Fruit fly (Drosophila melanogaster): Measurements from ENCODE around the gene CG17778.

- no peak for TF ChIP-seq CTCF (optimal IDR thresholded peaks at IDR 0.05)
- TF ChIP-seq CG8478 (optimal IDR thresholded peaks at IDR 0.05) = no peak
Observed at dm6 chrX:463934-464333, 30.5 kb upstream of the CG17778 start.
